Fruit fly (Drosophila melanogaster) whole organism, embryonic: Measurements from ENCODE around the gene Rfx.
A peak's percentile ranks its signal among the peaks of the same experiment; 100 is the strongest.

Experiments used
- Antp ChIP-seq: fragments of 200-800 bp; sonication (Bioruptor generic); optimal IDR thresholded peaks from 3 replicates; lab custom pipeline; 2016; ENCODE audit warnings: missing biosample characterization, missing genetic modification characterization
- CG10366 ChIP-seq: fragments of 200-800 bp; sonication (Bioruptor generic); IDR thresholded peaks from 2 replicates; pipeline ENCODE4 v1.3.6; 2022; ENCODE audit warnings: missing biosample characterization, missing genetic modification characterization
- CG10543 ChIP-seq: fragments of 200-800 bp; sonication (Bioruptor generic); optimal IDR thresholded peaks from 3 replicates; lab custom pipeline; 2017; ENCODE audit warnings: missing biosample characterization, mild to moderate bottlenecking, missing genetic modification characterization, moderate library complexity
- CG11085 ChIP-seq: fragments of 200-800 bp; sonication (Bioruptor generic); IDR thresholded peaks from 2 replicates; pipeline ENCODE4 v1.3.6; 2022; ENCODE audit warnings: missing biosample characterization, missing genetic modification characterization
- CG11093 ChIP-seq: fragments of 200-800 bp; sonication (Bioruptor generic); IDR thresholded peaks from 3 replicates; pipeline ENCODE4 v1.3.6; 2022; ENCODE audit warnings: missing biosample characterization, missing genetic modification characterization
- CG12104 ChIP-seq: fragments of 200-800 bp; sonication (Bioruptor generic); optimal IDR thresholded peaks from 3 replicates; lab custom pipeline; 2016; ENCODE audit warnings: missing biosample characterization, missing genetic modification characterization
- CG12391 ChIP-seq: fragments of 200-800 bp; sonication (Bioruptor generic); optimal IDR thresholded peaks from 3 replicates; lab custom pipeline; 2018; ENCODE audit warnings: missing biosample characterization, mild to moderate bottlenecking, missing genetic modification characterization, moderate library complexity
- CG14050 ChIP-seq: fragments of 200-800 bp; sonication (Bioruptor generic); IDR thresholded peaks from 3 replicates; pipeline ENCODE4 v1.3.6; 2022; ENCODE audit warnings: missing biosample characterization, missing genetic modification characterization
- CG14710 ChIP-seq: fragments of 200-800 bp; sonication (Bioruptor generic); optimal IDR thresholded peaks from 3 replicates; lab custom pipeline; 2019; ENCODE audit warnings: missing biosample characterization, mild to moderate bottlenecking, missing genetic modification characterization, moderate library complexity
- CG16815 ChIP-seq: fragments of 200-800 bp; sonication (Bioruptor generic); optimal IDR thresholded peaks from 3 replicates; lab custom pipeline; 2017; ENCODE audit warnings: missing biosample characterization, mild to moderate bottlenecking, missing genetic modification characterization
- CG17328 ChIP-seq: fragments of 200-800 bp; sonication (Bioruptor generic); IDR thresholded peaks from 2 replicates; pipeline ENCODE4 v1.3.6; 2022; ENCODE audit warnings: missing biosample characterization, missing genetic modification characterization
- CG17612 ChIP-seq: fragments of 200-800 bp; sonication (Bioruptor generic); IDR thresholded peaks from 2 replicates; pipeline ENCODE4 v1.3.6; 2022; ENCODE audit warnings: missing biosample characterization, missing genetic modification characterization
- CG1832 ChIP-seq: fragments of 200-800 bp; sonication (Bioruptor generic); optimal IDR thresholded peaks from 2 replicates; lab custom pipeline; 2017; ENCODE audit warnings: missing biosample characterization, mild to moderate bottlenecking, missing genetic modification characterization, inconsistent platforms
- CG2199 ChIP-seq: fragments of 200-800 bp; sonication (Bioruptor generic); IDR thresholded peaks from 3 replicates; pipeline ENCODE4 v1.3.6; 2022; ENCODE audit warnings: missing biosample characterization, missing genetic modification characterization
- CG31224 ChIP-seq: fragments of 200-800 bp; sonication (Bioruptor generic); IDR thresholded peaks from 2 replicates; pipeline ENCODE4 v1.3.6; 2022; ENCODE audit warnings: missing biosample characterization, missing genetic modification characterization
- CG3281 ChIP-seq: fragments of 200-800 bp; sonication (Bioruptor generic); optimal IDR thresholded peaks from 3 replicates; lab custom pipeline; 2017; ENCODE audit warnings: missing biosample characterization, mild to moderate bottlenecking, missing genetic modification characterization
- CG4360 ChIP-seq: fragments of 200-800 bp; sonication (Bioruptor generic); IDR thresholded peaks from 2 replicates; pipeline ENCODE4 v1.3.6; 2022; ENCODE audit warnings: missing biosample characterization, missing genetic modification characterization
- CG4404 ChIP-seq: fragments of 200-800 bp; sonication (Bioruptor generic); IDR thresholded peaks from 2 replicates; pipeline ENCODE4 v1.3.6; 2022; ENCODE audit warnings: missing biosample characterization, missing genetic modification characterization
- CG5953 ChIP-seq: fragments of 200-800 bp; sonication (Bioruptor generic); IDR thresholded peaks from 2 replicates; pipeline ENCODE4 v1.3.6; 2022; ENCODE audit warnings: missing biosample characterization, missing genetic modification characterization
- CG7556 ChIP-seq: fragments of 200-800 bp; sonication (Bioruptor generic); optimal IDR thresholded peaks from 2 replicates; lab custom pipeline; 2017; ENCODE audit warnings: missing biosample characterization, mild to moderate bottlenecking, missing genetic modification characterization
- CG7786 ChIP-seq: fragments of 200-800 bp; sonication (Bioruptor generic); optimal IDR thresholded peaks from 2 replicates; lab custom pipeline; 2016; ENCODE audit warnings: missing biosample characterization, missing genetic modification characterization
- CG7963 ChIP-seq: fragments of 200-800 bp; sonication (Bioruptor generic); IDR thresholded peaks from 3 replicates; pipeline ENCODE4 v1.3.6; 2022; ENCODE audit warnings: missing biosample characterization, missing genetic modification characterization; ENCODE audit not compliant: partially characterized antibody
- CG9797 ChIP-seq: fragments of 200-800 bp; sonication (Bioruptor generic); optimal IDR thresholded peaks from 3 replicates; lab custom pipeline; 2018; ENCODE audit warnings: missing biosample characterization, mild to moderate bottlenecking, missing genetic modification characterization
- CTCF ChIP-seq: fragments of 200-800 bp; sonication (Bioruptor generic); optimal IDR thresholded peaks from 2 replicates; lab custom pipeline; 2017; ENCODE audit warnings: missing biosample characterization, mild to moderate bottlenecking, missing genetic modification characterization, moderate library complexity
- HHEX ChIP-seq: fragments of 200-800 bp; sonication (Bioruptor generic); optimal IDR thresholded peaks from 3 replicates; lab custom pipeline; 2017; ENCODE audit warnings: missing biosample characterization, mild to moderate bottlenecking, missing genetic modification characterization, missing genetic modification reagents
- HLH3B ChIP-seq: fragments of 200-800 bp; sonication (Bioruptor generic); IDR thresholded peaks from 2 replicates; pipeline ENCODE4 v1.3.6; 2022; ENCODE audit warnings: missing biosample characterization, missing genetic modification characterization
- HLHmδ ChIP-seq: fragments of 200-800 bp; sonication (Bioruptor generic); optimal IDR thresholded peaks from 2 replicates; lab custom pipeline; 2018; ENCODE audit warnings: missing biosample characterization, mild to moderate bottlenecking, missing genetic modification characterization, moderate library complexity
- Nf-YB ChIP-seq: fragments of 200-800 bp; sonication (Bioruptor generic); optimal IDR thresholded peaks from 3 replicates; lab custom pipeline; 2019; ENCODE audit warnings: missing biosample characterization, mild to moderate bottlenecking, missing genetic modification characterization, moderate library complexity
- Pdp1 ChIP-seq, 2 experiments: fragments of 200-800 bp; sonication (Bioruptor generic); optimal IDR thresholded peaks; 3 replicates each; lab custom pipeline; 2016; ENCODE audit warnings: missing biosample characterization in 2 of 2, missing genetic modification characterization in 2 of 2, mild to moderate bottlenecking in 1 of 2, moderate library complexity in 1 of 2
- Sry-β ChIP-seq: fragments of 200-800 bp; sonication (Bioruptor generic); optimal IDR thresholded peaks from 2 replicates; lab custom pipeline; 2018; ENCODE audit warnings: missing biosample characterization, mild to moderate bottlenecking, missing genetic modification characterization, moderate library complexity
- Sry-δ ChIP-seq: fragments of 200-800 bp; sonication (Bioruptor generic); optimal IDR thresholded peaks from 2 replicates; lab custom pipeline; 2016; ENCODE audit warnings: missing biosample characterization, missing genetic modification characterization
- bab2 ChIP-seq: fragments of 200-800 bp; sonication (Bioruptor generic); optimal IDR thresholded peaks from 2 replicates; lab custom pipeline; 2016; ENCODE audit warnings: missing biosample characterization, missing genetic modification characterization
- dmrt11E ChIP-seq: fragments of 200-800 bp; sonication (Bioruptor generic); optimal IDR thresholded peaks from 3 replicates; lab custom pipeline; 2018; ENCODE audit warnings: missing biosample characterization, mild to moderate bottlenecking, missing genetic modification characterization, moderate library complexity
- dpn ChIP-seq, 2 experiments: fragments of 200-800 bp; sonication (Bioruptor generic); optimal IDR thresholded peaks; 3 replicates each; lab custom pipeline; 2016; ENCODE audit warnings: missing biosample characterization in 2 of 2, missing genetic modification characterization in 2 of 2
- en ChIP-seq: fragments of 200-800 bp; sonication (Bioruptor generic); optimal IDR thresholded peaks from 2 replicates; lab custom pipeline; 2016; ENCODE audit warnings: missing biosample characterization, missing genetic modification characterization
- esg ChIP-seq: fragments of 200-800 bp; sonication (Bioruptor generic); conservative IDR thresholded peaks from 2 replicates; pipeline ENCODE4 v1.3.6; 2022; ENCODE audit warnings: missing biosample characterization, missing genetic modification characterization
- ewg ChIP-seq: fragments of 200-800 bp; sonication (Bioruptor generic); optimal IDR thresholded peaks from 3 replicates; lab custom pipeline; 2017; ENCODE audit warnings: mild to moderate bottlenecking, missing biosample characterization, missing genetic modification reagents, missing genetic modification characterization
- gfzf ChIP-seq: fragments of 200-800 bp; sonication (Bioruptor generic); optimal IDR thresholded peaks from 2 replicates; lab custom pipeline; 2016; ENCODE audit warnings: missing biosample characterization, mild to moderate bottlenecking, missing genetic modification characterization, moderate library complexity
- grn ChIP-seq: fragments of 200-800 bp; sonication (Bioruptor generic); optimal IDR thresholded peaks from 3 replicates; lab custom pipeline; 2017; ENCODE audit warnings: missing biosample characterization, missing genetic modification characterization
- hth ChIP-seq: fragments of >200 bp; optimal IDR thresholded peaks from 2 replicates; lab custom pipeline; 2017; ENCODE audit warnings: inconsistent platforms
- jing ChIP-seq: fragments of 200-800 bp; sonication (Bioruptor generic); optimal IDR thresholded peaks from 2 replicates; lab custom pipeline; 2018; ENCODE audit warnings: missing biosample characterization, mild to moderate bottlenecking, missing genetic modification characterization
- jumu ChIP-seq: fragments of 200-800 bp; sonication (Bioruptor generic); optimal IDR thresholded peaks from 3 replicates; lab custom pipeline; 2016; ENCODE audit warnings: missing biosample characterization, missing genetic modification characterization
- ken ChIP-seq: fragments of 200-800 bp; sonication (Bioruptor generic); IDR thresholded peaks from 3 replicates; pipeline ENCODE4 v1.3.6; 2022; ENCODE audit warnings: missing biosample characterization, missing genetic modification characterization
- mirr ChIP-seq: fragments of 200-800 bp; sonication (Bioruptor generic); optimal IDR thresholded peaks from 3 replicates; lab custom pipeline; 2018; ENCODE audit warnings: missing biosample characterization, mild to moderate bottlenecking, missing genetic modification characterization
- oc ChIP-seq: fragments of 200-800 bp; sonication (Bioruptor generic); optimal IDR thresholded peaks from 2 replicates; lab custom pipeline; 2018; ENCODE audit warnings: missing biosample characterization, mild to moderate bottlenecking, missing genetic modification characterization, moderate library complexity
- repo ChIP-seq: fragments of 200-800 bp; sonication (Bioruptor generic); optimal IDR thresholded peaks from 2 replicates; lab custom pipeline; 2016; ENCODE audit warnings: missing biosample characterization, missing genetic modification characterization
- sens-2 ChIP-seq: fragments of 200-800 bp; sonication (Bioruptor generic); IDR thresholded peaks from 2 replicates; pipeline ENCODE4 v1.3.6; 2022; ENCODE audit warnings: missing biosample characterization, missing genetic modification characterization
- sob ChIP-seq: fragments of 200-800 bp; sonication (Bioruptor generic); IDR thresholded peaks from 2 replicates; pipeline ENCODE4 v1.3.6; 2022; ENCODE audit warnings: missing biosample characterization, missing genetic modification characterization
- sr ChIP-seq: fragments of 200-800 bp; sonication (Bioruptor generic); IDR thresholded peaks from 3 replicates; pipeline ENCODE4 v1.3.6; 2022; ENCODE audit warnings: missing biosample characterization, missing genetic modification characterization
- tll ChIP-seq, 2 experiments: fragments of 200-800 bp in 1 of 2; fragments of >200 bp in 1 of 2; sonication (Bioruptor generic) in 1 of 2; optimal IDR thresholded peaks; 2 replicates each; lab custom pipeline; 2017 to 2019; ENCODE audit warnings: missing biosample characterization in 2 of 2, missing genetic modification characterization in 2 of 2, mild to moderate bottlenecking in 1 of 2, moderate library complexity in 1 of 2
- usp ChIP-seq: fragments of >200 bp; optimal IDR thresholded peaks from 2 replicates; lab custom pipeline; 2017; ENCODE audit warnings: missing biosample characterization, missing genetic modification characterization
- vfl ChIP-seq: fragments of 200-800 bp; sonication (Bioruptor generic); optimal IDR thresholded peaks from 2 replicates; lab custom pipeline; 2016; ENCODE audit warnings: missing biosample characterization, missing genetic modification characterization
- wdn ChIP-seq: fragments of 200-800 bp; sonication (Bioruptor generic); IDR thresholded peaks from 2 replicates; pipeline ENCODE4 v1.3.6; 2022; ENCODE audit warnings: missing biosample characterization, missing genetic modification characterization

Rfx gene

dm6 chr3R:10377849-10378248 is at the start of gene Rfx:
Gene Rfx, minus strand, starts transcription at chr3R:10378068.
- TF ChIP-seq Nf-YB (GFP tag; lab: Kevin White, UChicago) (peak; percentile 11), vfl (GFP tag; lab: Kevin White, UChicago) (peak; percentile 1), Antp (GFP tag; lab: Kevin White, UChicago) (no peak), CG16815 (GFP tag; lab: Kevin White, UChicago) (no peak), CG31224 (GFP tag; lab: Robert Waterston, UW) (no peak), wdn (no peak), CG11093 (GFP tag; lab: Robert Waterston, UW) (no peak), tll (GFP tag; optimal IDR thresholded peaks at IDR 0.05; lab: Kevin White, UChicago) (no peak), CG10543 (GFP tag; lab: Kevin White, UChicago) (peak; percentile 53), HHEX (GFP tag; lab: Kevin White, UChicago) (no peak), HLH3B (no peak), CG7556 (GFP tag; lab: Kevin White, UChicago) (peak; percentile 43), CG3281 (GFP tag; lab: Kevin White, UChicago) (peak; percentile 33), repo (peak; percentile 14), oc (tag; lab: Kevin White, UChicago) (no peak), grn (no peak), sens-2 (GFP tag; lab: Robert Waterston, UW) (no peak), CG12391 (tag; lab: Kevin White, UChicago) (peak; percentile 26), usp (no peak), CG7963 (GFP tag; lab: Robert Waterston, UW) (no peak), CG7786 (GFP tag; lab: Kevin White, UChicago) (peak; percentile 15), jing (GFP tag; lab: Kevin White, UChicago) (no peak), jumu (GFP tag; lab: Kevin White, UChicago) (no peak), Pdp1 (GFP tag; optimal IDR thresholded peaks at IDR 0.05; lab: Kevin White, UChicago) (peak in 1 of 2 experiments; percentile 34), ewg (no peak), CG11085 (no peak), hth (no peak), CG5953 (GFP tag; lab: Robert Waterston, UW) (no peak), CG9797 (GFP tag; lab: Kevin White, UChicago) (peak; percentile 47), CG12104 (GFP tag; lab: Kevin White, UChicago) (no peak), HLHmδ (GFP tag; lab: Kevin White, UChicago) (no peak), gfzf (GFP tag; lab: Kevin White, UChicago) (peak; percentile 13), esg (GFP tag; lab: Robert Waterston, UW) (no peak), CG14050 (GFP tag; lab: Robert Waterston, UW) (no peak), bab2 (GFP tag; lab: Kevin White, UChicago) (no peak), ken (GFP tag; lab: Robert Waterston, UW) (no peak), Sry-β (GFP tag; lab: Kevin White, UChicago) (peak; percentile 25), CG2199 (GFP tag; lab: Robert Waterston, UW) (no peak), CTCF (peak; percentile 8), en (no peak), Sry-δ (peak; percentile 65), CG4404 (GFP tag; lab: Robert Waterston, UW) (no peak), mirr (GFP tag; lab: Kevin White, UChicago) (no peak), sob (GFP tag; lab: Robert Waterston, UW) (no peak), CG10366 (GFP tag; lab: Robert Waterston, UW) (no peak), CG1832 (GFP tag; lab: Kevin White, UChicago) (no peak), CG4360 (GFP tag; lab: Robert Waterston, UW) (no peak), CG14710 (tag; lab: Kevin White, UChicago) (peak; percentile 55), CG17328 (no peak), dpn (GFP tag; optimal IDR thresholded peaks at IDR 0.05; lab: Kevin White, UChicago) (peak in 1 of 2 experiments; percentile 21), CG17612 (GFP tag; lab: Robert Waterston, UW) (no peak), dmrt11E (tag; lab: Kevin White, UChicago) (no peak), sr (GFP tag; lab: Robert Waterston, UW) (no peak)
